Worm (Caenorhabditis elegans) whole organism, young adult: ENCODE measurements around the gene smap-1.

Experiments
- F33H1.4 ChIP-seq: fragments of 200-800 bp; sonication (Bioruptor generic); IDR thresholded peaks from 2 replicates; pipeline ENCODE4 v1.3.6; 2022; ENCODE audit warnings: missing genetic modification reagents, missing genetic modification characterization, missing compliant biosample characterization
- egrh-3 ChIP-seq: fragments of 200-800 bp; sonication (Bioruptor generic); IDR thresholded peaks from 2 replicates; pipeline ENCODE4 v1.3.6; 2022; ENCODE audit warnings: missing genetic modification reagents, missing genetic modification characterization, missing compliant biosample characterization
- fkh-3 ChIP-seq: sonication (generic microtip); optimal IDR thresholded peaks from 2 replicates; lab custom pipeline; 2016; ENCODE audit warnings: mild to moderate bottlenecking, missing genetic modification characterization, missing compliant biosample characterization
- lin-35 ChIP-seq, 3 experiments: fragments of 150-350 bp in 2 of 3; sonication (generic microtip) in 1 of 3; optimal IDR thresholded peaks; 2 replicates each; lab custom pipeline; 2014 to 2018; ENCODE audit warnings: missing biosample characterization in 3 of 3, missing genetic modification characterization in 3 of 3, missing genetic modification reagents in 3 of 3
- snpc-1.3 ChIP-seq: sonication (generic microtip); optimal IDR thresholded peaks from 2 replicates; lab custom pipeline; 2017; ENCODE audit warnings: missing genetic modification characterization, mild to moderate bottlenecking, missing compliant biosample characterization, antibody characterized with exemption, moderate library complexity, missing genotype, missing genetic modification reagents; ENCODE audit not compliant: insufficient read depth
- snpc-3.4 ChIP-seq: sonication (generic microtip); optimal IDR thresholded peaks from 2 replicates; lab custom pipeline; 2017; ENCODE audit warnings: missing genetic modification characterization, mild to moderate bottlenecking, missing compliant biosample characterization, antibody characterized with exemption, moderate library complexity, missing genotype, missing genetic modification reagents
- snpc-4 ChIP-seq, 5 experiments: fragments of 150-350 bp in 1 of 5; sonication (generic microtip) in 4 of 5; optimal IDR thresholded peaks; 2 replicates each; lab custom pipeline; 2014 to 2018; ENCODE audit warnings: missing genetic modification characterization in 5 of 5, missing biosample characterization in 3 of 5, antibody characterized with exemption in 2 of 5, mild to moderate bottlenecking in 2 of 5, missing compliant biosample characterization in 2 of 5, missing genotype in 2 of 5, moderate library complexity in 2 of 5, missing genetic modification reagents in 1 of 5

DNA sequence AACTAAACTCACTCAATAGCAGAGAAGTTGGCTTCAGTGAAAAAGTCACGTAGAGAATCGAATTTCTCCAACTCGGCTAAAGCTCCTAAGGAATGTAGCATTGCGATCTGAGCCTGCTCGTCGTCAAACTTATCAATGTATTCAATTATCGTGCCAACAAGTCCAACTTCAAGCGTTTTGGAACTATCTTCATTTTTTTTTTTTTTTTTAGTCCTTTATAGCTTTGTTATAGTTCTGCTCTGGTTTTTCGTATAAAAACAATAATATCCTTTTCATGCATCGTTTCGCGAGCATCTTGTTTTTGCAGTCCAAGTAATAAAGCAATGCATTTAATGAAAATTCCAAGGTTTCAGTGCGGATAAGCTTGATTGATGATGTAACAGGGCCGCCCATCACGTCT is 50.5 kb downstream of the smap-1 start, which contains the start of gene Y39A1A.31:
- TF ChIP-seq snpc-1.3 = no peak
- no peak for TF ChIP-seq snpc-3.4 (tag; lab: Kevin White, UChicago)
- TF ChIP-seq snpc-4 (GFP tag; optimal IDR thresholded peaks at IDR 0.05; lab: Kevin White, UChicago) = no peak
- TF ChIP-seq snpc-4 (tag; optimal IDR thresholded peaks at IDR 0.05; lab: Kevin White, UChicago) = no peak
- TF ChIP-seq egrh-3 = no peak
- TF ChIP-seq F33H1.4 (GFP tag; lab: Robert Waterston, UW) = no peak
- no peak for TF ChIP-seq lin-35 (GFP tag; optimal IDR thresholded peaks at IDR 0.05; lab: Kevin White, UChicago)
- TF ChIP-seq fkh-3 (tag; lab: Kevin White, UChicago) = no peak
